Fruit fly (Drosophila melanogaster) whole organism, pupa: ENCODE measurements around the gene CG11977.
A peak's percentile ranks its signal among the peaks of the same experiment; 100 is the strongest.

Experiments
- CG10348 ChIP-seq: fragments of 200-800 bp; sonication (Bioruptor generic); IDR thresholded peaks from 2 replicates; pipeline ENCODE4 v1.3.6; 2022; ENCODE audit warnings: missing biosample characterization, missing genetic modification characterization
- CG12605 ChIP-seq: fragments of 200-800 bp; sonication (Bioruptor generic); IDR thresholded peaks from 2 replicates; pipeline ENCODE4 v1.3.6; 2022; ENCODE audit warnings: missing biosample characterization, missing genetic modification characterization
- CG13204 ChIP-seq: fragments of 200-800 bp; sonication (Bioruptor generic); optimal IDR thresholded peaks from 2 replicates; lab custom pipeline; 2018; ENCODE audit warnings: missing biosample characterization, mild to moderate bottlenecking, missing genetic modification characterization, moderate library complexity
- CG14655 ChIP-seq: fragments of 200-800 bp; sonication (Bioruptor generic); optimal IDR thresholded peaks from 3 replicates; lab custom pipeline; 2017; ENCODE audit warnings: mild to moderate bottlenecking, missing biosample characterization, missing genetic modification reagents, missing genetic modification characterization
- CG15710 ChIP-seq: fragments of 200-800 bp; sonication (Bioruptor generic); optimal IDR thresholded peaks from 2 replicates; lab custom pipeline; 2018; ENCODE audit warnings: missing biosample characterization, mild to moderate bottlenecking, missing genetic modification characterization, moderate library complexity
- CG17806 ChIP-seq: fragments of 200-800 bp; sonication (Bioruptor generic); optimal IDR thresholded peaks from 2 replicates; lab custom pipeline; 2018; ENCODE audit warnings: missing biosample characterization, mild to moderate bottlenecking, missing genetic modification characterization, moderate library complexity
- CG32121 ChIP-seq: fragments of 200-800 bp; sonication (Bioruptor generic); IDR thresholded peaks from 2 replicates; pipeline ENCODE4 v1.3.6; 2022; ENCODE audit warnings: missing biosample characterization, missing genetic modification characterization
- CG34367 ChIP-seq: fragments of 200-800 bp; sonication (Bioruptor generic); optimal IDR thresholded peaks from 2 replicates; lab custom pipeline; 2018; ENCODE audit warnings: missing biosample characterization, mild to moderate bottlenecking, missing genetic modification characterization
- CG4496 ChIP-seq: fragments of 200-800 bp; sonication (Bioruptor generic); IDR thresholded peaks from 3 replicates; pipeline ENCODE4 v1.3.6; 2022; ENCODE audit warnings: missing biosample characterization, missing genetic modification characterization
- CG8159 ChIP-seq: fragments of 200-800 bp; sonication (Bioruptor generic); optimal IDR thresholded peaks from 3 replicates; lab custom pipeline; 2018; ENCODE audit warnings: missing biosample characterization, mild to moderate bottlenecking, missing genetic modification characterization, moderate library complexity
- CG8301 ChIP-seq: fragments of 200-800 bp; sonication (Bioruptor generic); optimal IDR thresholded peaks from 2 replicates; lab custom pipeline; 2018; ENCODE audit warnings: missing biosample characterization, mild to moderate bottlenecking, missing genetic modification characterization
- CG9948 ChIP-seq: fragments of 200-800 bp; sonication (Bioruptor generic); optimal IDR thresholded peaks from 2 replicates; lab custom pipeline; 2018; ENCODE audit warnings: missing biosample characterization, mild to moderate bottlenecking, missing genetic modification characterization, moderate library complexity
- D1 ChIP-seq: fragments of 200-800 bp; sonication (Bioruptor generic); optimal IDR thresholded peaks from 2 replicates; lab custom pipeline; 2018; ENCODE audit warnings: missing biosample characterization, mild to moderate bottlenecking, missing genetic modification characterization, moderate library complexity
- EcR ChIP-seq: fragments of 200-800 bp; sonication (Bioruptor generic); optimal IDR thresholded peaks from 3 replicates; lab custom pipeline; 2019; ENCODE audit warnings: missing biosample characterization, missing genetic modification characterization, mild to moderate bottlenecking, moderate library complexity, missing genetic modification reagents
- Ets98B ChIP-seq: fragments of 200-800 bp; sonication (Bioruptor generic); IDR thresholded peaks from 2 replicates; pipeline ENCODE4 v1.3.6; 2022; ENCODE audit warnings: missing biosample characterization, missing genetic modification characterization
- Pif1A ChIP-seq: fragments of 200-800 bp; sonication (Bioruptor generic); optimal IDR thresholded peaks from 3 replicates; lab custom pipeline; 2016; ENCODE audit warnings: missing biosample characterization, missing genetic modification characterization
- Pif1B ChIP-seq: fragments of 200-800 bp; sonication (Bioruptor generic); optimal IDR thresholded peaks from 3 replicates; lab custom pipeline; 2016; ENCODE audit warnings: missing biosample characterization, missing genetic modification characterization
- Snoo ChIP-seq: fragments of 200-800 bp; sonication (Bioruptor generic); optimal IDR thresholded peaks from 3 replicates; lab custom pipeline; 2017; ENCODE audit warnings: missing biosample characterization, mild to moderate bottlenecking, missing genetic modification characterization, inconsistent platforms
- fd96Ca ChIP-seq: fragments of 200-800 bp; sonication (Bioruptor generic); IDR thresholded peaks from 3 replicates; pipeline ENCODE4 v1.3.6; 2022; ENCODE audit warnings: missing biosample characterization, missing genetic modification characterization
- gl ChIP-seq: fragments of 200-800 bp; sonication (Bioruptor generic); optimal IDR thresholded peaks from 2 replicates; lab custom pipeline; 2018; ENCODE audit warnings: missing biosample characterization, mild to moderate bottlenecking, missing genetic modification characterization
- rn ChIP-seq: fragments of 200-800 bp; sonication (Bioruptor generic); IDR thresholded peaks from 2 replicates; pipeline ENCODE4 v1.3.6; 2022; ENCODE audit warnings: missing biosample characterization, missing genetic modification characterization

Gene CG11977

DNA sequence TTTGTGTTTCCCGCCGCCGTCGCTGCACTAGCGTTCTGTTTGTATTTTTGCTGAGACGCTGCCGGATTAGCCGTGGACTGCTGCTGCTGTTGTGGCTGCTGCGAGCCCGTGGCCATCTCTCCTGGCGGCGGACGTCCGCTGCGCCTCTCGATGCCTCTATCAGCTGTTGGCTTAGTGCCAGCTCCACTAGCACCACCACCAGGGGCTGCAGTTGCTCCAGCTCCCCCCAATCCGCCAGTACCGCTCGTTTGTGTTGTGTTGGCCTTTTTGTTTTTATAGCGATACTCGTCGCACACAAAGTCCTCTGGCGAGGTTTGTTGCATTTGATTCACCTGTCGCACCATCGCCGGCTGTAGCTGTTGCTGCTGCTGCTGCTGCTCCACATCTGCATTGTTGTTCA is 13.2 kb downstream of the CG11977 start:
- TF ChIP-seq CG14655 (GFP tag; lab: Kevin White, UChicago), result no peak
- TF ChIP-seq CG32121 (GFP tag; lab: Robert Waterston, UW), result peak; percentile 89
- TF ChIP-seq CG8301 (tag; lab: Kevin White, UChicago), result no peak
- peak; percentile 34; the same call in 1 of the 3 replicates for TF ChIP-seq CG4496 (GFP tag; lab: Robert Waterston, UW)
- TF ChIP-seq Pif1B, result no peak
- TF ChIP-seq Pif1A (GFP tag; lab: Kevin White, UChicago), result no peak
- TF ChIP-seq CG34367 (tag; lab: Kevin White, UChicago), result no peak
- peak; percentile 60; the same call in 2 of the 3 replicates for TF ChIP-seq fd96Ca
- no peak for TF ChIP-seq gl (tag; lab: Kevin White, UChicago)
- no peak for TF ChIP-seq CG15710
- TF ChIP-seq CG9948 (tag; lab: Kevin White, UChicago), result no peak
- TF ChIP-seq rn (GFP tag; lab: Robert Waterston, UW), result no peak
- peak; percentile 48; the same call in 1 of the 2 replicates for TF ChIP-seq Ets98B (GFP tag; lab: Robert Waterston, UW)
- TF ChIP-seq Snoo, result no peak
- TF ChIP-seq EcR (GFP tag; lab: Kevin White, UChicago), result no peak
- TF ChIP-seq CG13204, result no peak
- no peak for TF ChIP-seq CG12605 (GFP tag; lab: Robert Waterston, UW)
- TF ChIP-seq CG8159, result no peak
- TF ChIP-seq CG10348 (GFP tag; lab: Robert Waterston, UW), result no peak
- TF ChIP-seq CG17806 (tag; lab: Kevin White, UChicago), result no peak
- TF ChIP-seq D1, result no peak

DNA sequence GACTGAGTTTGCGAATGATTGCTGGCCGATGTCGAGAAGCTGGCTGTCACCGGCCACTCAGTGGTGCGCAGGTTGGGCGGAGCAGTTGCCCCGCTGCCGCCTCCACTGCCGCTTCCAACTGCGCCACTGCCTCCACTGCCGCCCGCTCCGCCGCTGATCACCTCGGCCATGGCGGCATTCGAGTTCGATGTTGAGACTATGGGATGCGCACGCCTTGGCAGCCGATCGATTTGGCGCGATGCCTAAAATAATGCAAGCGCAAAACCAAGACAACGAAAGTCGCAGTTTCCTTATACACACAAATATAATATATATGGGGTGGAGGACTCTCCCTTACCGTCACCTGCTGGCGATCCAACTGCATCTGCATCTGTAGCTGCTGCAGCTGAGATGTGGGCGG is 14.2 kb downstream of the CG11977 start:
- TF ChIP-seq CG32121 (GFP tag; lab: Robert Waterston, UW), result peak; percentile 85
- no peak for TF ChIP-seq CG12605 (GFP tag; lab: Robert Waterston, UW)
- 0 out of 3 replicates have a peak, but pooled peaks have one; percentile 31 for TF ChIP-seq fd96Ca

DNA sequence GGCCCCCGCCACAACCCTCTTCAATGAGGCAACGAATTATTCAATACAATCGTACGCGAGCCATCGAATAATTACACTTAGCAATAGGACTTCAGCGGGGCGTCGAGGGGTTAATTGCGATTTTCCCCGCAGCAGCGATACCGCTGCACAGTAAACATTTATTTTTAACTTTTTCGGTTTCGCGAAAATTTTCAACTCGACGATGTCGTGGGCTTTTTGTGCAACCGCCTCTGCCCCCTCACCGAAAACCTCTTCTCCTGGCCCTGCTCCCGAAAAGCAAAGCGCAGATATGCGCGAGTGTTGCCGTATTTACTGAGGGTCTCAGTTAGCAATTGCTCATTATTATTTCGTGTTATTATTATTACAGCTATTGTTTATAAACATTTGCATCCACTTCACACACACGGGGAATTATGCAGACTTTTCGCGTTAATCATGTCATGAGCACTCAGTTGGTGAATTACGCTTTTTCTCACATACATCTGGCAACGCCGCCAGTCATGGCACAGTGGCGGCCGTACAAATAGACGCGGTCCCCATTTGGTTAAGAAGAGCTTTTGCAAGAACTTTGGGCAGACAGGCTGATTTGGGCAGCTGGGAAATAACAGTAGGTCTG is 16.4 kb downstream of the CG11977 start:
- peak; percentile 7 for TF ChIP-seq CG17806 (tag; lab: Kevin White, UChicago)
- TF ChIP-seq CG34367 (tag; lab: Kevin White, UChicago), result no peak
- TF ChIP-seq CG9948 (tag; lab: Kevin White, UChicago), result no peak
- peak; percentile 38; the same call in 1 of the 2 replicates for TF ChIP-seq CG32121 (GFP tag; lab: Robert Waterston, UW)
- TF ChIP-seq CG8301 (tag; lab: Kevin White, UChicago), result no peak
- peak; percentile 28 for TF ChIP-seq EcR (GFP tag; lab: Kevin White, UChicago)
- no peak for TF ChIP-seq CG10348 (GFP tag; lab: Robert Waterston, UW)
- no peak for TF ChIP-seq Ets98B (GFP tag; lab: Robert Waterston, UW)
- no peak for TF ChIP-seq Pif1B
- no peak for TF ChIP-seq D1
- TF ChIP-seq rn (GFP tag; lab: Robert Waterston, UW), result 0 out of 2 replicates have a peak, but pooled peaks have one; percentile 16
- 0 out of 3 replicates have a peak, but pooled peaks have one; percentile 29 for TF ChIP-seq CG4496 (GFP tag; lab: Robert Waterston, UW)
- no peak for TF ChIP-seq CG13204
- no peak for TF ChIP-seq CG12605 (GFP tag; lab: Robert Waterston, UW)
- no peak for TF ChIP-seq gl (tag; lab: Kevin White, UChicago)
- no peak for TF ChIP-seq CG14655 (GFP tag; lab: Kevin White, UChicago)
- TF ChIP-seq Pif1A (GFP tag; lab: Kevin White, UChicago), result no peak
- 0 out of 3 replicates have a peak, but pooled peaks have one; percentile 29 for TF ChIP-seq fd96Ca
- TF ChIP-seq CG8159, result peak; percentile 53
- TF ChIP-seq Snoo, result peak; percentile 42
- peak; percentile 15 for TF ChIP-seq CG15710
- TF ChIP-seq, all 21 proteins: peak for 9

DNA sequence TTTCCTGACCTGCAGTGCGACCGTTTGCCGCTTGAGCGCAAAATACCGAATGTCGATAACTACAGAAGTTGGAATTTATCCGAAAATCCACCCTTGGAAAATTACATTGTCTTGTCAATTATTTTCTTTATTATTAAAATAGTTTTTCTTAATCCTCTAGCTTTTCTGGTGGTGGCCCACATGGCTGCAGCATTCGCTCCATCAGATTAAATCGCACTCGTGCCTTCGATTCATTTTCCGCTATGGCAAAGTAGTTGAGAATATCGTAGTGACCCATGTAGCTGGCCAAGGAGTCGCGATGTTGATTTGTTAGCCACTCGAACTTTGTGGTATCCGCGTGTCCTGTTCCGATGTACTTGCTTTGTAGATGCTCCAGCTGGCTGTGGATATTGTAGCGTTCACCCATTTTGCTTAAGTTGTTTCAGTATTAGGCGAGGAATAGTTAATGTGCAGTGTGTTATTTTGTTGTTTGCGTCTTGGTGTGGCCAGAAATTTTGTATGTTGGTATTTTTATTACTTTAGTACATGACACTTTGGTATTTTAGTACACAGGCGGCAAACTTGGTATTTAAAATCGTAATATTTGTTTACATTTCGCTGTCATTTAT is 17.5 kb downstream of the CG11977 start, which contains the start of the genes Kcmf1, Sf3b5 and CG11986:
Gene Kcmf1 (minus strand): TSS at position 51 of the 608 bp plus-strand sequence.
Gene Sf3b5 (minus strand): TSS at position 483 of the 608 bp plus-strand sequence.
Gene CG11986 (plus strand): TSS at position 588 of the 608 bp plus-strand sequence.
- TF ChIP-seq CG12605 (GFP tag; lab: Robert Waterston, UW), result no peak
- no peak for TF ChIP-seq Pif1B
- TF ChIP-seq CG8301 (tag; lab: Kevin White, UChicago), result no peak
- no peak for TF ChIP-seq Snoo
- no peak for TF ChIP-seq gl (tag; lab: Kevin White, UChicago)
- TF ChIP-seq, all 21 proteins: peak for 0

DNA sequence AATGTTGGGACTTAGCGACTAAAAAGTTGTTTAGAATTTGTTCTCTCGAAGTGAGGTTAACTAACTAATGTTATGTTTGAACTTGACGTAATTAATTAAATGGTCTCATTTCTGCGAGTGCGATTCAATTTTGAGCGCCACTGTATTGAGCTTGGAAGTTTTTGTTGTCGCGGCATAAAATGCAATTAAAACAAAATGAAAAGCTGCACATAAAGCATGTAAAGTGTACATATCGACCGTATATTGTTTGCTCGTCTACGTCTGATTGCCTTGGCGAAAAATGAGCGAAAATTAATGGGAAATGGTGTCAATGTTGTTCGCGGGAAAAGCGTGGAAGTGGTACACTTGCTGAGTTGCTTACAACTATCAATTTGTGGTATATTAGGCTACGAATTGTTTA is 19.4 kb downstream of the CG11977 start:
- TF ChIP-seq rn (GFP tag; lab: Robert Waterston, UW) (no peak), CG14655 (GFP tag; lab: Kevin White, UChicago) (no peak), CG17806 (tag; lab: Kevin White, UChicago) (no peak), CG12605 (GFP tag; lab: Robert Waterston, UW) (no peak), CG9948 (tag; lab: Kevin White, UChicago) (no peak)
- TF ChIP-seq, all 21 proteins: peak for 0

DNA sequence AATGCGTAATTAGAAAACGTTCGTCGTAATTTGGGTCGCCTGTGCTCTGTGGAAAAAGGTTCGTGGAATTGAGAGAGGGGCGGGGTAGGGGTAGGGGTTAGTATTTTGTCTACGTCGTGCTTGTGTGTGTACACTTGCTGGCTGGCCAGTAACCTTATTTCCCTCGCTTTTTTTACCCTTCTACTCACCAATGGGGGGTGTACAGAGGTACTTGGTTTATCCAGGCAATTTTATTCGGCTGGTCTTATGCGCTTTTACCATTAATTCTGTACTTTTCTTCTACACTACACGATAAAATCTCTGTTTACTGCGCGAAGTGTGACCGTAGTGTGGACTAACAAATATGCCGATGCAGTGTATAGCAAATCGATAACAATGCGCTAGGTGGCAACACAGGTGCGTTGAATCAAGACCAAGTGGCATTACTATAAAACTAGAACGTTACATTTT is 22.2 kb downstream of the CG11977 start, which contains the start of gene tgo:
Gene tgo (minus strand): TSS at position 334 of the 450 bp plus-strand sequence.
- TF ChIP-seq EcR (GFP tag; lab: Kevin White, UChicago), result peak; percentile 28
- 0 out of 3 replicates have a peak, but pooled peaks have one; percentile 12 for TF ChIP-seq fd96Ca
- TF ChIP-seq Pif1A (GFP tag; lab: Kevin White, UChicago), result no peak
- TF ChIP-seq CG15710, result peak; percentile 12
